Fruit fly (Drosophila melanogaster) Kc167 (cell line): Measurements from ENCODE around the gene Setx.

ENCODE experiments used
- Myc ChIP-seq: fragments of >200 bp; optimal IDR thresholded peaks from 2 replicates; lab custom pipeline; 2017; ENCODE audit warnings: missing external identifiers
- insv ChIP-seq: fragments of >200 bp; optimal IDR thresholded peaks from 3 replicates; lab custom pipeline; 2018; ENCODE audit warnings: missing external identifiers
- psq ChIP-seq: fragments of >200 bp; optimal IDR thresholded peaks from 2 replicates; lab custom pipeline; 2017; ENCODE audit warnings: missing external identifiers

- no peak for TF ChIP-seq Myc (lab: Kevin White, UChicago)
- no peak for TF ChIP-seq insv (lab: Kevin White, UChicago)
- no peak for TF ChIP-seq psq (lab: Kevin White, UChicago)
These were observed 42.6 kb downstream of the Setx start for dm6 chr3L:8094652-8095129.
